Fruit fly (Drosophila melanogaster) whole organism, embryonic: Measurements from ENCODE around the gene CG5050.

Experiments
- B-H1 ChIP-seq: fragments of 200-800 bp; sonication (Bioruptor generic); IDR thresholded peaks from 3 replicates; pipeline ENCODE4 v1.3.6; 2022; ENCODE audit warnings: missing biosample characterization, missing genetic modification characterization
- CG1024 ChIP-seq: fragments of 200-800 bp; sonication (Bioruptor generic); IDR thresholded peaks from 2 replicates; pipeline ENCODE4 v1.3.6; 2022; ENCODE audit warnings: missing biosample characterization, missing genetic modification characterization
- CG10267 ChIP-seq: fragments of 200-800 bp; sonication (Bioruptor generic); optimal IDR thresholded peaks from 2 replicates; lab custom pipeline; 2018; ENCODE audit warnings: missing biosample characterization, mild to moderate bottlenecking, missing genetic modification characterization, moderate library complexity
- CG10543 ChIP-seq: fragments of 200-800 bp; sonication (Bioruptor generic); optimal IDR thresholded peaks from 3 replicates; lab custom pipeline; 2017; ENCODE audit warnings: missing biosample characterization, mild to moderate bottlenecking, missing genetic modification characterization, moderate library complexity
- CG11560 ChIP-seq: fragments of 200-800 bp; sonication (Bioruptor generic); IDR thresholded peaks from 3 replicates; pipeline ENCODE4 v1.3.6; 2022; ENCODE audit warnings: missing biosample characterization, missing genetic modification characterization
- CG11695 ChIP-seq: fragments of 200-800 bp; sonication (Bioruptor generic); IDR thresholded peaks from 3 replicates; pipeline ENCODE4 v1.3.6; 2022; ENCODE audit warnings: missing biosample characterization, missing genetic modification characterization
- CG11723 ChIP-seq: fragments of 200-800 bp; sonication (Bioruptor generic); optimal IDR thresholded peaks from 2 replicates; lab custom pipeline; 2017; ENCODE audit warnings: missing biosample characterization, mild to moderate bottlenecking, missing genetic modification characterization
- CG12299 ChIP-seq: fragments of 200-800 bp; sonication (Bioruptor generic); optimal IDR thresholded peaks from 2 replicates; lab custom pipeline; 2018; ENCODE audit warnings: missing biosample characterization, mild to moderate bottlenecking, missing genetic modification characterization
- CG12391 ChIP-seq: fragments of 200-800 bp; sonication (Bioruptor generic); optimal IDR thresholded peaks from 3 replicates; lab custom pipeline; 2018; ENCODE audit warnings: missing biosample characterization, mild to moderate bottlenecking, missing genetic modification characterization, moderate library complexity
- CG15601 ChIP-seq: fragments of 200-800 bp; sonication (Bioruptor generic); optimal IDR thresholded peaks from 3 replicates; lab custom pipeline; 2019; ENCODE audit warnings: missing biosample characterization, mild to moderate bottlenecking, missing genetic modification characterization, moderate library complexity
- CG16813 ChIP-seq: fragments of 200-800 bp; sonication (Bioruptor generic); IDR thresholded peaks from 3 replicates; pipeline ENCODE4 v1.3.6; 2022; ENCODE audit warnings: missing biosample characterization, missing genetic modification characterization; ENCODE audit not compliant: partially characterized antibody
- CG17802 ChIP-seq: fragments of 200-800 bp; sonication (Bioruptor generic); optimal IDR thresholded peaks from 2 replicates; lab custom pipeline; 2018; ENCODE audit warnings: missing biosample characterization, mild to moderate bottlenecking, missing genetic modification characterization, moderate library complexity
- CG2678 ChIP-seq: fragments of 200-800 bp; sonication (Bioruptor generic); optimal IDR thresholded peaks from 3 replicates; lab custom pipeline; 2019; ENCODE audit warnings: missing biosample characterization, mild to moderate bottlenecking, missing genetic modification characterization, moderate library complexity
- CG3281 ChIP-seq: fragments of 200-800 bp; sonication (Bioruptor generic); optimal IDR thresholded peaks from 3 replicates; lab custom pipeline; 2017; ENCODE audit warnings: missing biosample characterization, mild to moderate bottlenecking, missing genetic modification characterization
- CG3726 ChIP-seq: fragments of 200-800 bp; sonication (Bioruptor generic); IDR thresholded peaks from 3 replicates; pipeline ENCODE4, ENCODE4 v1.3.6; 2022; ENCODE audit warnings: missing biosample characterization, missing genetic modification characterization
- CG42726 ChIP-seq: fragments of 200-800 bp; sonication (Bioruptor generic); IDR thresholded peaks from 2 replicates; pipeline ENCODE4 v1.3.6; 2022; ENCODE audit warnings: missing biosample characterization, missing genetic modification characterization; ENCODE audit not compliant: partially characterized antibody
- CG4707 ChIP-seq: fragments of 200-800 bp; sonication (Bioruptor generic); optimal IDR thresholded peaks from 2 replicates; lab custom pipeline; 2018; ENCODE audit warnings: missing biosample characterization, mild to moderate bottlenecking, missing genetic modification characterization, moderate library complexity
- CG6813 ChIP-seq: fragments of 200-800 bp; sonication (Bioruptor generic); optimal IDR thresholded peaks from 2 replicates; lab custom pipeline; 2017; ENCODE audit warnings: missing biosample characterization, missing genetic modification characterization, mild to moderate bottlenecking, moderate library complexity, missing genetic modification reagents
- CG7271 ChIP-seq: fragments of 200-800 bp; sonication (Bioruptor generic); optimal IDR thresholded peaks from 2 replicates; lab custom pipeline; 2018; ENCODE audit warnings: missing biosample characterization, mild to moderate bottlenecking, missing genetic modification characterization, moderate library complexity
- CG8281 ChIP-seq: fragments of 200-800 bp; sonication (Bioruptor generic); optimal IDR thresholded peaks from 2 replicates; lab custom pipeline; 2018; ENCODE audit warnings: missing biosample characterization, mild to moderate bottlenecking, missing genetic modification characterization, moderate library complexity
- CG8765 ChIP-seq: fragments of 200-800 bp; sonication (Bioruptor generic); IDR thresholded peaks from 2 replicates; pipeline ENCODE4 v1.3.6; 2022; ENCODE audit warnings: missing biosample characterization, missing genetic modification characterization
- CHES-1-like ChIP-seq: fragments of 200-800 bp; sonication (Bioruptor generic); optimal IDR thresholded peaks from 2 replicates; lab custom pipeline; 2016; ENCODE audit warnings: missing biosample characterization, missing genetic modification characterization
- D19A ChIP-seq: fragments of 200-800 bp; optimal IDR thresholded peaks from 3 replicates; lab custom pipeline; 2019; ENCODE audit warnings: missing biosample characterization, mild to moderate bottlenecking, missing genetic modification characterization, moderate library complexity
- Elba2 ChIP-seq: fragments of 200-800 bp; sonication (Bioruptor generic); optimal IDR thresholded peaks from 3 replicates; lab custom pipeline; 2016; ENCODE audit warnings: missing biosample characterization, missing genetic modification characterization
- Gug ChIP-seq: fragments of 200-800 bp; sonication (Bioruptor generic); IDR thresholded peaks from 4 replicates; pipeline ENCODE4 v1.3.6; 2022; ENCODE audit warnings: missing biosample characterization, missing genetic modification characterization
- H15 ChIP-seq: fragments of 200-800 bp; sonication (Bioruptor generic); IDR thresholded peaks from 3 replicates; pipeline ENCODE4 v1.3.6; 2022; ENCODE audit warnings: missing biosample characterization, missing genetic modification characterization
- Kr ChIP-seq: fragments of 200-800 bp; sonication (Bioruptor generic); optimal IDR thresholded peaks from 2 replicates; lab custom pipeline; 2017; ENCODE audit warnings: missing biosample characterization, mild to moderate bottlenecking, missing genetic modification characterization
- Mes4 ChIP-seq: fragments of 200-800 bp; sonication (Bioruptor generic); optimal IDR thresholded peaks from 2 replicates; lab custom pipeline; 2016; ENCODE audit warnings: missing biosample characterization, missing genetic modification characterization
- Rfx ChIP-seq: fragments of 200-800 bp; sonication (Bioruptor generic); IDR thresholded peaks from 2 replicates; pipeline ENCODE4 v1.3.6; 2022; ENCODE audit warnings: missing biosample characterization, missing genetic modification characterization
- YL-1 ChIP-seq: fragments of 200-800 bp; sonication (Bioruptor generic); optimal IDR thresholded peaks from 3 replicates; lab custom pipeline; 2017; ENCODE audit warnings: missing biosample characterization, mild to moderate bottlenecking, missing genetic modification characterization
- ara ChIP-seq: fragments of 200-800 bp; sonication (Bioruptor generic); IDR thresholded peaks from 2 replicates; pipeline ENCODE4 v1.3.6; 2022; ENCODE audit warnings: missing biosample characterization, missing genetic modification characterization
- ato ChIP-seq: fragments of 200-800 bp; sonication (Bioruptor generic); IDR thresholded peaks from 2 replicates; pipeline ENCODE4 v1.3.6; 2022; ENCODE audit warnings: missing biosample characterization, missing genetic modification characterization; ENCODE audit not compliant: partially characterized antibody
- cad ChIP-seq: fragments of >200 bp; optimal IDR thresholded peaks from 2 replicates; lab custom pipeline; 2017; ENCODE audit warnings: missing biosample characterization, missing genetic modification characterization
- caup ChIP-seq: fragments of 200-800 bp; sonication (Bioruptor generic); optimal IDR thresholded peaks from 3 replicates; lab custom pipeline; 2017; ENCODE audit warnings: missing biosample characterization, mild to moderate bottlenecking, missing genetic modification characterization, moderate library complexity; ENCODE audit not compliant: severe bottlenecking
- crc ChIP-seq: fragments of 200-800 bp; sonication (Bioruptor generic); optimal IDR thresholded peaks from 2 replicates; lab custom pipeline; 2016; ENCODE audit warnings: missing biosample characterization, missing genetic modification characterization
- cwo ChIP-seq: fragments of 200-800 bp; sonication (Bioruptor generic); optimal IDR thresholded peaks from 3 replicates; lab custom pipeline; 2017; ENCODE audit warnings: missing biosample characterization, missing genetic modification characterization, mild to moderate bottlenecking, moderate library complexity, missing genetic modification reagents
- dati ChIP-seq: fragments of 200-800 bp; sonication (Bioruptor generic); IDR thresholded peaks from 2 replicates; pipeline ENCODE4 v1.3.6; 2022; ENCODE audit warnings: missing biosample characterization, missing genetic modification characterization
- fu2 ChIP-seq: fragments of 200-800 bp; sonication (Bioruptor generic); optimal IDR thresholded peaks from 2 replicates; lab custom pipeline; 2016; ENCODE audit warnings: missing biosample characterization, missing genetic modification characterization
- hbn ChIP-seq: fragments of 200-800 bp; sonication (Bioruptor generic); IDR thresholded peaks from 2 replicates; pipeline ENCODE4 v1.3.6; 2022; ENCODE audit warnings: missing biosample characterization, missing genetic modification characterization; ENCODE audit not compliant: partially characterized antibody
- jing ChIP-seq: fragments of 200-800 bp; sonication (Bioruptor generic); optimal IDR thresholded peaks from 2 replicates; lab custom pipeline; 2018; ENCODE audit warnings: missing biosample characterization, mild to moderate bottlenecking, missing genetic modification characterization
- kni ChIP-seq: fragments of 200-800 bp; sonication (Bioruptor generic); optimal IDR thresholded peaks from 3 replicates; lab custom pipeline; 2017; ENCODE audit warnings: mild to moderate bottlenecking, missing biosample characterization, missing genetic modification reagents, missing genetic modification characterization
- lola ChIP-seq, 3 experiments: fragments of >200 bp in 2 of 3; fragments of 200-800 bp in 1 of 3; sonication (Bioruptor generic) in 1 of 3; optimal IDR thresholded peaks; 2 replicates each; lab custom pipeline; 2017 to 2019; ENCODE audit warnings: missing biosample characterization in 3 of 3, missing genetic modification characterization in 3 of 3, mild to moderate bottlenecking in 1 of 3, moderate library complexity in 1 of 3
- nerfin-1 ChIP-seq: fragments of 200-800 bp; sonication (Bioruptor generic); optimal IDR thresholded peaks from 3 replicates; lab custom pipeline; 2019; ENCODE audit warnings: missing biosample characterization, mild to moderate bottlenecking, missing genetic modification characterization, moderate library complexity
- onecut ChIP-seq: fragments of 200-800 bp; sonication (Bioruptor generic); IDR thresholded peaks from 2 replicates; pipeline ENCODE4 v1.3.6; 2022; ENCODE audit warnings: missing biosample characterization, missing genetic modification characterization
- pfk ChIP-seq: fragments of 200-800 bp; sonication (Bioruptor generic); optimal IDR thresholded peaks from 2 replicates; lab custom pipeline; 2018; ENCODE audit warnings: missing biosample characterization, mild to moderate bottlenecking, missing genetic modification characterization, moderate library complexity
- shn ChIP-seq: fragments of 200-800 bp; sonication (Bioruptor generic); optimal IDR thresholded peaks from 3 replicates; lab custom pipeline; 2016; ENCODE audit warnings: missing biosample characterization, missing genetic modification characterization
- ssp ChIP-seq: fragments of 200-800 bp; sonication (Bioruptor generic); IDR thresholded peaks from 2 replicates; pipeline ENCODE4 v1.3.6; 2022; ENCODE audit warnings: missing biosample characterization, missing genetic modification characterization
- tap ChIP-seq: fragments of 200-800 bp; optimal IDR thresholded peaks from 3 replicates; lab custom pipeline; 2019; ENCODE audit warnings: missing biosample characterization, mild to moderate bottlenecking, missing genetic modification characterization, moderate library complexity
- wdn ChIP-seq: fragments of 200-800 bp; sonication (Bioruptor generic); IDR thresholded peaks from 2 replicates; pipeline ENCODE4 v1.3.6; 2022; ENCODE audit warnings: missing biosample characterization, missing genetic modification characterization
- z ChIP-seq: fragments of 200-800 bp; sonication (Bioruptor generic); IDR thresholded peaks from 3 replicates; pipeline ENCODE4 v1.3.6; 2022; ENCODE audit warnings: missing biosample characterization, missing genetic modification characterization

CG5050 gene

dm6 chr2L:17500946-17501451 is 48.3 kb downstream of the CG5050 start, which contains the start of the genes mEFTs and Dhc36C (continued):
- TF ChIP-seq ssp (GFP tag; lab: Robert Waterston, UW) = no peak
- TF ChIP-seq CG3726 (GFP tag; lab: Robert Waterston, UW) = no peak
- TF ChIP-seq cad = no peak
- TF ChIP-seq CG2678 (tag; lab: Kevin White, UChicago) = no peak
- peak; percentile 8 for TF ChIP-seq CG15601 (tag; lab: Kevin White, UChicago)
- TF ChIP-seq CG3281 (GFP tag; lab: Kevin White, UChicago) = no peak
- TF ChIP-seq ara (GFP tag; lab: Robert Waterston, UW) = no peak
- no peak for TF ChIP-seq D19A (tag; lab: Kevin White, UChicago)
- TF ChIP-seq CG7271 (tag; lab: Kevin White, UChicago) = no peak
- TF ChIP-seq CG42726 (GFP tag; lab: Robert Waterston, UW) = peak; percentile 92
- TF ChIP-seq jing = no peak
- TF ChIP-seq CHES-1-like = no peak
- TF ChIP-seq B-H1 (GFP tag; lab: Robert Waterston, UW) = no peak
- TF ChIP-seq CG17802 (tag; lab: Kevin White, UChicago) = no peak
- no peak for TF ChIP-seq fu2 (GFP tag; lab: Kevin White, UChicago)
- TF ChIP-seq CG6813 = no peak
- TF ChIP-seq CG10267 (tag; lab: Kevin White, UChicago) = peak; percentile 87
- peak; percentile 65 for TF ChIP-seq ato (GFP tag; lab: Robert Waterston, UW)
- TF ChIP-seq H15 (GFP tag; lab: Robert Waterston, UW) = no peak
- no peak for TF ChIP-seq CG12299
- TF ChIP-seq Mes4 (GFP tag; lab: Kevin White, UChicago) = no peak
- TF ChIP-seq CG16813 = peak; percentile 88
- TF ChIP-seq CG11723 (GFP tag; lab: Kevin White, UChicago) = no peak
- TF ChIP-seq crc (GFP tag; lab: Kevin White, UChicago) = no peak
- no peak for TF ChIP-seq tap (tag; lab: Kevin White, UChicago)
- no peak for TF ChIP-seq z
- no peak for TF ChIP-seq CG4707 (GFP tag; lab: Kevin White, UChicago)
- no peak; the same call in 2 of the 3 replicates for TF ChIP-seq CG11560 (tag; lab: Robert Waterston, UW)
- no peak for TF ChIP-seq cwo (GFP tag; lab: Kevin White, UChicago)
- no peak for TF ChIP-seq CG11695 (GFP tag; lab: Robert Waterston, UW)
- peak; percentile 51 for TF ChIP-seq Rfx
- TF ChIP-seq lola (GFP tag; optimal IDR thresholded peaks at IDR 0.05; lab: Kevin White, UChicago) = no peak
- TF ChIP-seq dati (GFP tag; lab: Robert Waterston, UW) = no peak
- TF ChIP-seq CG8281 (tag; lab: Kevin White, UChicago) = no peak
- TF ChIP-seq kni = no peak
- peak; percentile 72 for TF ChIP-seq YL-1 (GFP tag; lab: Kevin White, UChicago)
- no peak for TF ChIP-seq shn (GFP tag; lab: Kevin White, UChicago)
- TF ChIP-seq nerfin-1 (tag; lab: Kevin White, UChicago) = peak; percentile 25
- TF ChIP-seq onecut = no peak
- TF ChIP-seq Kr (GFP tag; lab: Kevin White, UChicago) = no peak
- TF ChIP-seq hbn = peak; percentile 60
- TF ChIP-seq CG8765 (GFP tag; lab: Robert Waterston, UW) = no peak
- TF ChIP-seq Elba2 (GFP tag; lab: Kevin White, UChicago) = no peak
- TF ChIP-seq CG12391 (tag; lab: Kevin White, UChicago) = no peak
- no peak for TF ChIP-seq pfk
- TF ChIP-seq Gug (GFP tag; lab: Robert Waterston, UW) = no peak
- TF ChIP-seq CG1024 = no peak
- TF ChIP-seq CG10543 (GFP tag; lab: Kevin White, UChicago) = no peak
- no peak for TF ChIP-seq wdn (GFP tag; lab: Robert Waterston, UW)
- TF ChIP-seq caup = no peak
